Fruit fly (Drosophila melanogaster) whole organism, embryonic: ENCODE results near the gene Him.

Experiments used
- ATbp ChIP-seq: fragments of 200-800 bp; sonication (Bioruptor generic); optimal IDR thresholded peaks from 2 replicates; lab custom pipeline; 2017; ENCODE audit warnings: missing biosample characterization, mild to moderate bottlenecking, missing genetic modification characterization, missing genetic modification reagents
- Atf6 ChIP-seq: fragments of 200-800 bp; sonication (Bioruptor generic); IDR thresholded peaks from 2 replicates; pipeline ENCODE4 v1.3.6; 2022; ENCODE audit warnings: missing biosample characterization, missing genetic modification characterization
- CG10431 ChIP-seq: fragments of 200-800 bp; sonication (Bioruptor generic); optimal IDR thresholded peaks from 3 replicates; lab custom pipeline; 2018; ENCODE audit warnings: missing biosample characterization, mild to moderate bottlenecking, missing genetic modification characterization
- CG11398 ChIP-seq: fragments of 200-800 bp; sonication (Bioruptor generic); optimal IDR thresholded peaks from 2 replicates; lab custom pipeline; 2016; ENCODE audit warnings: missing biosample characterization, missing genetic modification characterization
- CG12659 ChIP-seq: fragments of 200-800 bp; sonication (Bioruptor generic); optimal IDR thresholded peaks from 3 replicates; lab custom pipeline; 2017; ENCODE audit warnings: mild to moderate bottlenecking, missing biosample characterization, missing genetic modification reagents, missing genetic modification characterization
- CG14441 ChIP-seq: fragments of 200-800 bp; sonication (Bioruptor generic); IDR thresholded peaks from 2 replicates; pipeline ENCODE4 v1.3.6; 2022; ENCODE audit warnings: missing biosample characterization, missing genetic modification characterization
- CG15601 ChIP-seq: fragments of 200-800 bp; sonication (Bioruptor generic); optimal IDR thresholded peaks from 3 replicates; lab custom pipeline; 2019; ENCODE audit warnings: missing biosample characterization, mild to moderate bottlenecking, missing genetic modification characterization, moderate library complexity
- CG17912 ChIP-seq: fragments of 200-800 bp; sonication (Bioruptor generic); optimal IDR thresholded peaks from 2 replicates; lab custom pipeline; 2018; ENCODE audit warnings: missing biosample characterization, mild to moderate bottlenecking, missing genetic modification characterization
- CG2889 ChIP-seq: fragments of 200-800 bp; sonication (Bioruptor generic); IDR thresholded peaks from 3 replicates; pipeline ENCODE4 v1.3.6; 2022; ENCODE audit warnings: missing biosample characterization, missing genetic modification characterization
- CG31388 ChIP-seq: fragments of 200-800 bp; sonication (Bioruptor generic); optimal IDR thresholded peaks from 2 replicates; lab custom pipeline; 2016; ENCODE audit warnings: missing biosample characterization, missing genetic modification characterization
- CG32772 ChIP-seq: fragments of 200-800 bp; sonication (Bioruptor generic); IDR thresholded peaks from 2 replicates; pipeline ENCODE4 v1.3.6; 2022; ENCODE audit warnings: missing biosample characterization, missing genetic modification characterization
- CG3281 ChIP-seq: fragments of 200-800 bp; sonication (Bioruptor generic); optimal IDR thresholded peaks from 3 replicates; lab custom pipeline; 2017; ENCODE audit warnings: missing biosample characterization, mild to moderate bottlenecking, missing genetic modification characterization
- CG34422 ChIP-seq: fragments of 200-800 bp; sonication (Bioruptor generic); IDR thresholded peaks from 3 replicates; pipeline ENCODE4 v1.3.6; 2022; ENCODE audit warnings: missing biosample characterization, missing genetic modification characterization
- CG4707 ChIP-seq: fragments of 200-800 bp; sonication (Bioruptor generic); optimal IDR thresholded peaks from 2 replicates; lab custom pipeline; 2018; ENCODE audit warnings: missing biosample characterization, mild to moderate bottlenecking, missing genetic modification characterization, moderate library complexity
- CG4730 ChIP-seq: fragments of 200-800 bp; sonication (Bioruptor generic); IDR thresholded peaks from 2 replicates; pipeline ENCODE4 v1.3.6; 2022; ENCODE audit warnings: missing biosample characterization, missing genetic modification characterization
- CG6689 ChIP-seq: fragments of 200-800 bp; sonication (Bioruptor generic); IDR thresholded peaks from 2 replicates; pipeline ENCODE4 v1.3.6; 2022; ENCODE audit warnings: missing biosample characterization, missing genetic modification characterization
- CG7786 ChIP-seq: fragments of 200-800 bp; sonication (Bioruptor generic); optimal IDR thresholded peaks from 2 replicates; lab custom pipeline; 2016; ENCODE audit warnings: missing biosample characterization, missing genetic modification characterization
- CG8089 ChIP-seq: fragments of 200-800 bp; sonication (Bioruptor generic); optimal IDR thresholded peaks from 3 replicates; lab custom pipeline; 2016; ENCODE audit warnings: missing biosample characterization, missing genetic modification characterization
- CG8944 ChIP-seq: fragments of 200-800 bp; sonication (Bioruptor generic); optimal IDR thresholded peaks from 3 replicates; lab custom pipeline; 2016; ENCODE audit warnings: missing biosample characterization, missing genetic modification characterization
- CG9932 ChIP-seq: fragments of 200-800 bp; sonication (Bioruptor generic); IDR thresholded peaks from 2 replicates; pipeline ENCODE4 v1.3.6; 2022; ENCODE audit warnings: missing biosample characterization, missing genetic modification characterization
- CTCF ChIP-seq: fragments of 200-800 bp; sonication (Bioruptor generic); optimal IDR thresholded peaks from 2 replicates; lab custom pipeline; 2017; ENCODE audit warnings: missing biosample characterization, mild to moderate bottlenecking, missing genetic modification characterization, moderate library complexity
- Dip2 ChIP-seq: fragments of 200-800 bp; sonication (Bioruptor generic); IDR thresholded peaks from 2 replicates; pipeline ENCODE4 v1.3.6; 2022; ENCODE audit warnings: missing biosample characterization, missing genetic modification characterization
- HLH3B ChIP-seq: fragments of 200-800 bp; sonication (Bioruptor generic); IDR thresholded peaks from 2 replicates; pipeline ENCODE4 v1.3.6; 2022; ENCODE audit warnings: missing biosample characterization, missing genetic modification characterization
- Hey ChIP-seq: fragments of 200-800 bp; sonication (Bioruptor generic); optimal IDR thresholded peaks from 3 replicates; lab custom pipeline; 2018; ENCODE audit warnings: missing biosample characterization, mild to moderate bottlenecking, missing genetic modification characterization
- Hmr ChIP-seq: fragments of 200-800 bp; sonication (Bioruptor generic); optimal IDR thresholded peaks from 3 replicates; lab custom pipeline; 2017; ENCODE audit warnings: mild to moderate bottlenecking, missing biosample characterization, missing genetic modification reagents, missing genetic modification characterization
- MTF-1 ChIP-seq: fragments of 200-800 bp; sonication (Bioruptor generic); optimal IDR thresholded peaks from 2 replicates; lab custom pipeline; 2018; ENCODE audit warnings: missing biosample characterization, mild to moderate bottlenecking, missing genetic modification characterization, borderline replicate concordance
- Med ChIP-seq: fragments of 200-800 bp; sonication (Bioruptor generic); peaks from one replicate; lab custom pipeline; 2016; ENCODE audit warnings: missing biosample characterization, missing genetic modification characterization, mild to moderate bottlenecking, inconsistent platforms, moderate library complexity
- Optix ChIP-seq: fragments of 200-800 bp; sonication (Bioruptor generic); IDR thresholded peaks from 3 replicates; pipeline ENCODE4 v1.3.6; 2022; ENCODE audit warnings: missing biosample characterization, missing genetic modification characterization
- Pdp1 ChIP-seq, 2 experiments: fragments of 200-800 bp; sonication (Bioruptor generic); optimal IDR thresholded peaks; 3 replicates each; lab custom pipeline; 2016; ENCODE audit warnings: missing biosample characterization in 2 of 2, missing genetic modification characterization in 2 of 2, mild to moderate bottlenecking in 1 of 2, moderate library complexity in 1 of 2
- Spps ChIP-seq: fragments of 200-800 bp; sonication (Bioruptor generic); optimal IDR thresholded peaks from 2 replicates; lab custom pipeline; 2018; ENCODE audit warnings: missing biosample characterization, mild to moderate bottlenecking, missing genetic modification characterization
- Taf1 ChIP-seq: fragments of 200-800 bp; sonication (Bioruptor generic); IDR thresholded peaks from 2 replicates; pipeline ENCODE4 v1.3.6; 2022; ENCODE audit warnings: missing biosample characterization, missing genetic modification characterization
- Trl ChIP-seq, 3 experiments: fragments of >200 bp in 2 of 3; fragments of 200-800 bp in 1 of 3; sonication (Bioruptor generic) in 1 of 3; optimal IDR thresholded peaks; 2 replicates in 1 of 3; 3 replicates in 2 of 3; lab custom pipeline; 2016 to 2017; ENCODE audit warnings: missing biosample characterization in 1 of 3, missing genetic modification characterization in 1 of 3
- bigmax ChIP-seq: fragments of 200-800 bp; sonication (Bioruptor generic); optimal IDR thresholded peaks from 2 replicates; lab custom pipeline; 2018; ENCODE audit warnings: missing biosample characterization, mild to moderate bottlenecking, missing genetic modification characterization
- chif ChIP-seq, 2 experiments: fragments of 200-800 bp; sonication (Bioruptor generic); optimal IDR thresholded peaks; 3 replicates each; lab custom pipeline; 2016; ENCODE audit warnings: missing biosample characterization in 2 of 2, missing genetic modification characterization in 2 of 2
- dpn ChIP-seq, 2 experiments: fragments of 200-800 bp; sonication (Bioruptor generic); optimal IDR thresholded peaks; 3 replicates each; lab custom pipeline; 2016; ENCODE audit warnings: missing biosample characterization in 2 of 2, missing genetic modification characterization in 2 of 2
- dysf ChIP-seq: fragments of 200-800 bp; sonication (Bioruptor generic); IDR thresholded peaks from 3 replicates; pipeline ENCODE4 v1.3.6; 2022; ENCODE audit warnings: missing biosample characterization, missing genetic modification characterization
- eve ChIP-seq, 2 experiments: fragments of >200 bp; optimal IDR thresholded peaks; 2 replicates each; lab custom pipeline; 2017; ENCODE audit warnings: missing biosample characterization in 2 of 2, missing genetic modification characterization in 2 of 2
- eyg ChIP-seq: fragments of 200-800 bp; sonication (Bioruptor generic); optimal IDR thresholded peaks from 3 replicates; lab custom pipeline; 2016; ENCODE audit warnings: missing biosample characterization, missing genetic modification characterization
- fd96Cb ChIP-seq: fragments of 200-800 bp; sonication (Bioruptor generic); optimal IDR thresholded peaks from 2 replicates; lab custom pipeline; 2018; ENCODE audit warnings: missing biosample characterization, mild to moderate bottlenecking, missing genetic modification characterization, moderate library complexity
- ken ChIP-seq: fragments of 200-800 bp; sonication (Bioruptor generic); IDR thresholded peaks from 3 replicates; pipeline ENCODE4 v1.3.6; 2022; ENCODE audit warnings: missing biosample characterization, missing genetic modification characterization
- lab ChIP-seq: fragments of 200-800 bp; sonication (Bioruptor generic); optimal IDR thresholded peaks from 3 replicates; lab custom pipeline; 2017; ENCODE audit warnings: missing biosample characterization, missing genetic modification characterization, mild to moderate bottlenecking, moderate library complexity, missing genetic modification reagents
- lbe ChIP-seq: fragments of 200-800 bp; sonication (Bioruptor generic); optimal IDR thresholded peaks from 2 replicates; lab custom pipeline; 2016; ENCODE audit warnings: missing biosample characterization, mild to moderate bottlenecking, missing genetic modification characterization
- maf-S ChIP-seq: fragments of 200-800 bp; sonication (Bioruptor generic); optimal IDR thresholded peaks from 2 replicates; lab custom pipeline; 2016; ENCODE audit warnings: missing biosample characterization, missing genetic modification characterization
- pan ChIP-seq, 4 experiments: fragments of >200 bp in 3 of 4; fragments of 200-800 bp in 1 of 4; sonication (Bioruptor generic) in 1 of 4; optimal IDR thresholded peaks in 3 of 4; IDR thresholded peaks in 1 of 4; 2 replicates each; pipeline versions ENCODE4 v1.3.6 to Lab custom; 2017 to 2022; ENCODE audit warnings: missing biosample characterization in 2 of 4, missing genetic modification characterization in 2 of 4, mixed read lengths in 1 of 4
- sens ChIP-seq: fragments of 200-800 bp; sonication (Bioruptor generic); peaks from one replicate; lab custom pipeline; 2016; ENCODE audit warnings: missing biosample characterization, missing genetic modification characterization
- shn ChIP-seq: fragments of 200-800 bp; sonication (Bioruptor generic); optimal IDR thresholded peaks from 3 replicates; lab custom pipeline; 2016; ENCODE audit warnings: missing biosample characterization, missing genetic modification characterization
- sima ChIP-seq: fragments of 200-800 bp; sonication (Bioruptor generic); optimal IDR thresholded peaks from 2 replicates; lab custom pipeline; 2016; ENCODE audit warnings: missing biosample characterization, missing genetic modification characterization
- toy ChIP-seq: fragments of 200-800 bp; sonication (Bioruptor generic); IDR thresholded peaks from 2 replicates; pipeline ENCODE4 v1.3.6; 2022; ENCODE audit warnings: missing biosample characterization, missing genetic modification characterization
- ttk ChIP-seq: fragments of 200-800 bp; sonication (Bioruptor generic); IDR thresholded peaks from 2 replicates; pipeline ENCODE4 v2.1.2; 2022; ENCODE audit warnings: missing biosample characterization, missing genetic modification characterization
- zen ChIP-seq: fragments of 200-800 bp; sonication (Bioruptor generic); optimal IDR thresholded peaks from 3 replicates; lab custom pipeline; 2018; ENCODE audit warnings: missing biosample characterization, mild to moderate bottlenecking, missing genetic modification characterization, moderate library complexity

Him gene

dm6 chrX:18237886-18238285 is 28.7 kb downstream of the Him start (continued):
- no peak for TF ChIP-seq CG14441 (GFP tag; lab: Robert Waterston, UW)
- no peak for TF ChIP-seq CG9932 (GFP tag; lab: Robert Waterston, UW)
- peak; percentile 46 for TF ChIP-seq CG10431 (GFP tag; lab: Kevin White, UChicago)
- no peak for TF ChIP-seq lbe (GFP tag; lab: Kevin White, UChicago)
- peak; percentile 38; the same call in 1 of the 3 replicates for TF ChIP-seq ken
- peak; percentile 32 for TF ChIP-seq CG4707 (GFP tag; lab: Kevin White, UChicago)
- no peak for TF ChIP-seq Hey (tag; lab: Kevin White, UChicago)
- TF ChIP-seq MTF-1 (GFP tag; lab: Kevin White, UChicago), result peak; percentile 63
- TF ChIP-seq HLH3B, result 0 out of 2 replicates have a peak, but pooled peaks have one; percentile 8
- no peak for TF ChIP-seq Hmr (GFP tag; lab: Kevin White, UChicago)

dm6 chrX:18238449-18238848 is 29.2 kb downstream of the Him start:
- TF ChIP-seq zen (tag; lab: Kevin White, UChicago) (no peak), CG34422 (GFP tag; lab: Robert Waterston, UW) (no peak), chif (GFP tag; optimal IDR thresholded peaks at IDR 0.05; lab: Kevin White, UChicago) (no peak), CG15601 (tag; lab: Kevin White, UChicago) (peak; percentile 95), CTCF (peak; percentile 87), Trl (optimal IDR thresholded peaks at IDR 0.05; lab: Kevin White, UChicago) (no peak), Trl (GFP tag; optimal IDR thresholded peaks at IDR 0.05; lab: Kevin White, UChicago) (no peak), Spps (no peak), ttk (GFP tag; lab: Robert Waterston, UW) (no peak), maf-S (no peak), CG17912 (GFP tag; lab: Kevin White, UChicago) (no peak), Dip2 (GFP tag; lab: Robert Waterston, UW) (peak; percentile 60; the same call in 1 of the 2 replicates), CG8944 (GFP tag; lab: Kevin White, UChicago) (no peak), pan (optimal IDR thresholded peaks at IDR 0.05; lab: Kevin White, UChicago) (no peak), pan (GFP tag; optimal IDR thresholded peaks at IDR 0.05 in 1 of 2, IDR thresholded peaks at IDR 0.05 in 1 of 2) (no peak), fd96Cb (tag; lab: Kevin White, UChicago) (no peak), Med (GFP tag; lab: Kevin White, UChicago) (no peak), dpn (GFP tag; optimal IDR thresholded peaks at IDR 0.05; lab: Kevin White, UChicago) (no peak), CG3281 (GFP tag; lab: Kevin White, UChicago) (no peak), sima (GFP tag; lab: Kevin White, UChicago) (no peak), sens (GFP tag; lab: Kevin White, UChicago) (peak; percentile 68), CG12659 (no peak), eve (GFP tag; optimal IDR thresholded peaks at IDR 0.05; lab: Kevin White, UChicago) (no peak), toy (GFP tag; lab: Robert Waterston, UW) (no peak)
- TF ChIP-seq, all 482 proteins: peak for 4

DNA sequence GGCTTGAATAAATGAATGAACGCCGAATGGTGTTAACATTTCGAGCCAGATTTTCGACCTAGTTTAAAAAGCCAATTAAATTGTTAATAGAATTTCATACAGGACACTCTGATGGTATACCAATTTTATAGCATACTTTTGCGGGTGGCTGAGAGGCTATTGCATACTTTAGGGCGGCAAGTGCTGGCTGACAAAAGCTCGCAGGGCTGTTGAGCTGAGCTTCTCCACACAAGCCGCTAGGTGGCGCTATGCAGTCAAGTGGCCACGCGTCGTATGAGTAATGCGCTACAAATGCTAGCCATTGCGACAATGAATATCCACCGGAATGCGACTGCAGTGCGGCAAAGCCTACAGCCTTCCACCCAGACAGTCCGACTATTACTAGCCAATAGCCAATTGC is 30.1 kb downstream of the Him start:
- TF ChIP-seq bigmax (GFP tag; lab: Kevin White, UChicago), result no peak
- peak in 1 of 2 experiments; percentile 31 for TF ChIP-seq Pdp1 (GFP tag; optimal IDR thresholded peaks at IDR 0.05; lab: Kevin White, UChicago)
- TF ChIP-seq CG32772 (GFP tag; lab: Robert Waterston, UW), result no peak
- no peak for TF ChIP-seq ATbp (GFP tag; lab: Kevin White, UChicago)
- no peak for TF ChIP-seq CG2889 (GFP tag; lab: Robert Waterston, UW)
- TF ChIP-seq CG15601 (tag; lab: Kevin White, UChicago), result peak; percentile 18
- TF ChIP-seq CG31388, result no peak
- TF ChIP-seq Optix (GFP tag; lab: Robert Waterston, UW), result 0 out of 3 replicates have a peak, but pooled peaks have one; percentile 8
- no peak for TF ChIP-seq Taf1 (GFP tag; lab: Robert Waterston, UW)
- no peak for TF ChIP-seq CG6689 (GFP tag; lab: Robert Waterston, UW)
- no peak for TF ChIP-seq Atf6 (GFP tag; lab: Robert Waterston, UW)
- peak; percentile 28 for TF ChIP-seq shn (GFP tag; lab: Kevin White, UChicago)
- peak; percentile 2 for TF ChIP-seq CG7786 (GFP tag; lab: Kevin White, UChicago)
- peak; percentile 57 for TF ChIP-seq CG8089 (GFP tag; lab: Kevin White, UChicago)
- TF ChIP-seq lab (GFP tag; lab: Kevin White, UChicago), result peak; percentile 12
- TF ChIP-seq dysf (GFP tag; lab: Robert Waterston, UW), result 0 out of 3 replicates have a peak, but pooled peaks have one; percentile 11
- TF ChIP-seq CG4730, result 0 out of 2 replicates have a peak, but pooled peaks have one; percentile 19
- no peak for TF ChIP-seq eyg (GFP tag; lab: Kevin White, UChicago)
- TF ChIP-seq CG11398, result no peak
